Worm (Caenorhabditis elegans) whole organism, L3 larva: Measurements from ENCODE around the gene T05A8.8.

Experiments used
- R02D3.7 ChIP-seq: fragments of 150-350 bp; optimal IDR thresholded peaks from 2 replicates; lab custom pipeline; 2014; ENCODE audit warnings: missing biosample characterization, missing genetic modification characterization
- ZK546.5 ChIP-seq: sonication (generic microtip); optimal IDR thresholded peaks from 2 replicates; lab custom pipeline; 2017; ENCODE audit warnings: missing biosample characterization, missing genetic modification characterization
- aly-2 ChIP-seq: fragments of 150-350 bp; optimal IDR thresholded peaks from 2 replicates; lab custom pipeline; 2014; ENCODE audit warnings: missing biosample characterization, missing genetic modification characterization
- ama-1 ChIP-seq: fragments of 150-350 bp; optimal IDR thresholded peaks from 2 replicates; lab custom pipeline; 2018
- ceh-9 ChIP-seq: sonication (generic microtip); optimal IDR thresholded peaks from 2 replicates; lab custom pipeline; 2018; ENCODE audit warnings: missing biosample characterization, missing genetic modification characterization
- daf-12 ChIP-seq: fragments of 150-350 bp; optimal IDR thresholded peaks from 2 replicates; lab custom pipeline; 2014; ENCODE audit warnings: missing biosample characterization, missing genetic modification reagents, missing genetic modification characterization
- egl-27 ChIP-seq: sonication (generic microtip); optimal IDR thresholded peaks from 4 replicates; lab custom pipeline; 2017; ENCODE audit warnings: missing biosample characterization, missing genetic modification reagents, missing genetic modification characterization
- egl-5 ChIP-seq: fragments of 150-350 bp; optimal IDR thresholded peaks from 2 replicates; lab custom pipeline; 2017; ENCODE audit warnings: missing biosample characterization, missing genetic modification reagents, missing genetic modification characterization, inconsistent platforms
- elt-1 ChIP-seq: fragments of 150-350 bp; optimal IDR thresholded peaks from 2 replicates; lab custom pipeline; 2014; ENCODE audit warnings: missing biosample characterization, missing genetic modification characterization
- elt-2 ChIP-seq: sonication (generic microtip); optimal IDR thresholded peaks from 2 replicates; lab custom pipeline; 2016; ENCODE audit warnings: missing genetic modification reagents, mild to moderate bottlenecking, missing genetic modification characterization, missing compliant biosample characterization
- eor-1 ChIP-seq, 2 experiments: fragments of 150-350 bp; optimal IDR thresholded peaks; 2 replicates each; lab custom pipeline; 2014 to 2018; ENCODE audit warnings: missing biosample characterization in 2 of 2, missing genetic modification characterization in 2 of 2
- fkh-10 ChIP-seq: sonication (generic microtip); optimal IDR thresholded peaks from 2 replicates; lab custom pipeline; 2017; ENCODE audit warnings: missing biosample characterization, missing genetic modification reagents, missing genetic modification characterization
- fkh-2 ChIP-seq: fragments of 150-350 bp; optimal IDR thresholded peaks from 2 replicates; lab custom pipeline; 2014; ENCODE audit warnings: missing biosample characterization, missing genetic modification reagents, missing genetic modification characterization
- fos-1 ChIP-seq: fragments of 150-350 bp; optimal IDR thresholded peaks from 2 replicates; lab custom pipeline; 2014; ENCODE audit warnings: missing biosample characterization, missing genetic modification characterization
- hmg-11 ChIP-seq: sonication (generic microtip); optimal IDR thresholded peaks from 2 replicates; lab custom pipeline; 2016; ENCODE audit warnings: missing genetic modification characterization, missing compliant biosample characterization
- lin-15B ChIP-seq: fragments of 150-350 bp; optimal IDR thresholded peaks from 2 replicates; lab custom pipeline; 2014; ENCODE audit warnings: missing biosample characterization, missing genetic modification characterization
- lin-39 ChIP-seq: fragments of 150-350 bp; optimal IDR thresholded peaks from 2 replicates; lab custom pipeline; 2018; ENCODE audit warnings: missing biosample characterization, missing genetic modification reagents, missing genetic modification characterization
- lsy-12 ChIP-seq: sonication (generic microtip); optimal IDR thresholded peaks from 2 replicates; lab custom pipeline; 2016; ENCODE audit warnings: mild to moderate bottlenecking, missing genetic modification characterization, missing compliant biosample characterization
- mml-1 ChIP-seq: fragments of 150-350 bp; sonication (generic microtip); optimal IDR thresholded peaks from 3 replicates; lab custom pipeline; 2014; ENCODE audit warnings: missing biosample characterization, missing genetic modification characterization
- nfya-1 ChIP-seq: sonication (generic microtip); optimal IDR thresholded peaks from 2 replicates; lab custom pipeline; 2017; ENCODE audit warnings: missing genetic modification characterization, mild to moderate bottlenecking, missing compliant biosample characterization, antibody characterized with exemption, moderate library complexity; ENCODE audit not compliant: insufficient read depth
- nhr-11 ChIP-seq: fragments of 150-350 bp; optimal IDR thresholded peaks from 2 replicates; lab custom pipeline; 2014; ENCODE audit warnings: missing biosample characterization, missing genetic modification characterization
- nhr-12 ChIP-seq: fragments of 150-350 bp; optimal IDR thresholded peaks from 2 replicates; lab custom pipeline; 2014; ENCODE audit warnings: missing biosample characterization, missing genetic modification characterization
- nhr-25 ChIP-seq: sonication (generic microtip); optimal IDR thresholded peaks from 2 replicates; lab custom pipeline; 2017; ENCODE audit warnings: missing biosample characterization, missing genetic modification characterization
- nhr-28 ChIP-seq: fragments of 150-350 bp; optimal IDR thresholded peaks from 2 replicates; lab custom pipeline; 2014; ENCODE audit warnings: missing biosample characterization, missing genetic modification characterization
- nhr-43 ChIP-seq: sonication (generic microtip); optimal IDR thresholded peaks from 2 replicates; lab custom pipeline; 2016; ENCODE audit warnings: mild to moderate bottlenecking, missing genetic modification characterization, missing compliant biosample characterization; ENCODE audit not compliant: poor library complexity, severe bottlenecking
- nhr-67 ChIP-seq: fragments of 150-350 bp; optimal IDR thresholded peaks from 2 replicates; lab custom pipeline; 2014; ENCODE audit warnings: missing biosample characterization, missing genetic modification characterization
- nhr-76 ChIP-seq: fragments of 150-350 bp; sonication (generic microtip); optimal IDR thresholded peaks from 5 replicates; lab custom pipeline; 2014; ENCODE audit warnings: missing biosample characterization, missing genetic modification characterization
- nhr-77 ChIP-seq: fragments of 150-350 bp; optimal IDR thresholded peaks from 2 replicates; lab custom pipeline; 2014; ENCODE audit warnings: missing biosample characterization, missing genetic modification characterization
- pha-4 ChIP-seq: fragments of 150-350 bp; optimal IDR thresholded peaks from 2 replicates; lab custom pipeline; 2014; ENCODE audit warnings: missing biosample characterization, missing genetic modification reagents, missing genetic modification characterization
- sea-2 ChIP-seq: fragments of 150-350 bp; sonication (generic microtip); optimal IDR thresholded peaks from 4 replicates; lab custom pipeline; 2014; ENCODE audit warnings: missing biosample characterization, missing genetic modification reagents, missing genetic modification characterization
- skn-1 ChIP-seq: fragments of 150-350 bp; optimal IDR thresholded peaks from 2 replicates; lab custom pipeline; 2014; ENCODE audit warnings: missing biosample characterization, missing genetic modification characterization
- snpc-4 ChIP-seq: fragments of 150-350 bp; optimal IDR thresholded peaks from 2 replicates; lab custom pipeline; 2014; ENCODE audit warnings: missing biosample characterization, missing genetic modification characterization
- zag-1 ChIP-seq: fragments of 150-350 bp; optimal IDR thresholded peaks from 2 replicates; lab custom pipeline; 2014; ENCODE audit warnings: missing biosample characterization, missing genetic modification characterization
- ztf-11 ChIP-seq: fragments of 150-350 bp; optimal IDR thresholded peaks from 2 replicates; lab custom pipeline; 2014; ENCODE audit warnings: missing biosample characterization, missing genetic modification characterization
- ztf-4 ChIP-seq: fragments of 150-350 bp; optimal IDR thresholded peaks from 2 replicates; lab custom pipeline; 2014; ENCODE audit warnings: missing biosample characterization, missing genetic modification characterization

T05A8.8 gene

DNA sequence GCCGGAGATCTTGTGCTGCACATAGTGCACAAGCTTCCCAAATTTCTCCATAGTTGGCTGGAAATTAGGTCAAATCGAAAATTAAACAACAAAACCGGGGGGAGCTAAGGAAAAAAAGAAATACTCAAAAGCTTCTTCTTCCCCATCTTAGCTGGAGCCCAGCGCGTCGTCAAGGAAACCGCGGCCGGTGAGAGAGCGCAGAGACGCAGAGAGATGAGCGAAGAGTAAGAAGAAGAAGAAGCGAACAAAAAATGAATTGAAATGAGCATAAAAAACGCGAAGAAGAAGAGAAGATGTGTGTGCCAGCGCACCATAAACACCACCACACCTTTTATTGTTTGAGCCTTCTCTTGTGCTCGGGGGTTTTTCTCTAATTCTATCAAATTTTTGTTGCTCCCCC, 1.3 kb upstream of the T05A8.8 start, which contains the start of gene wdr-31:
TSS of gene wdr-31 (minus strand) at position 101 of the 400 bp plus-strand sequence.
- TF ChIP-seq egl-5 (no peak), ama-1 (lab: Kevin White, UChicago) (no peak), nhr-28 (tag; lab: Kevin White, UChicago) (no peak), nhr-67 (no peak), fos-1 (tag; lab: Kevin White, UChicago) (no peak), ceh-9 (tag; lab: Kevin White, UChicago) (no peak), sea-2 (GFP tag; lab: Kevin White, UChicago) (no peak)
- TF ChIP-seq, all 47 proteins: peak for 0

ce11 chrII:2735644-2736043, 834 bp upstream of the T05A8.8 start:
- no peak for TF ChIP-seq nhr-67
- TF ChIP-seq fos-1 (tag; lab: Kevin White, UChicago): no peak
- no peak for TF ChIP-seq snpc-4 (tag; lab: Kevin White, UChicago)
- TF ChIP-seq egl-27: no peak
- no peak for TF ChIP-seq ama-1 (lab: Kevin White, UChicago)
- no peak for TF ChIP-seq mml-1
- TF ChIP-seq nfya-1: no peak
- no peak for TF ChIP-seq daf-12 (tag; lab: Kevin White, UChicago)

DNA sequence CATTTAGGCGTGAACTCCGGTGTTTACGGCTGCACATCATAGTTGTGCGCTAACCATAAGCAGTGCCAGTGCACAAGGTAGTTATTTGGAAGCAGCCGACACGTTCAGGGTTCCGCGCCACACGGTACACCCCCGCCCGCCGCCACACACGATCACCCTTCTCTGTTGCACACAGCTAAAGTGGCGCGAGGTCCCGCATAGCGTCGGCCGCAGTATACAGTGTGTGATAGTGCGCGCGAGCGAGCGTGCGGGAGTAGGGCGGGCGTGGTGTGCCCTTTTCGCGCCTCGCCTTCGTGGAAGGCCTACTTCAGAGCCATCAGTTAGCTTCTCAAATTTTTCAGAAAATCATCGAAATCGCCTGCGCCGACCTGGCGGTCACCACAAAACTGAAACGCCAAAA, 460 bp downstream of the T05A8.8 start:
- TF ChIP-seq lin-39 (tag; lab: Kevin White, UChicago): no peak
- TF ChIP-seq ztf-4 (tag; lab: Kevin White, UChicago): no peak
- no peak for TF ChIP-seq fkh-10 (GFP tag; lab: Kevin White, UChicago)

DNA sequence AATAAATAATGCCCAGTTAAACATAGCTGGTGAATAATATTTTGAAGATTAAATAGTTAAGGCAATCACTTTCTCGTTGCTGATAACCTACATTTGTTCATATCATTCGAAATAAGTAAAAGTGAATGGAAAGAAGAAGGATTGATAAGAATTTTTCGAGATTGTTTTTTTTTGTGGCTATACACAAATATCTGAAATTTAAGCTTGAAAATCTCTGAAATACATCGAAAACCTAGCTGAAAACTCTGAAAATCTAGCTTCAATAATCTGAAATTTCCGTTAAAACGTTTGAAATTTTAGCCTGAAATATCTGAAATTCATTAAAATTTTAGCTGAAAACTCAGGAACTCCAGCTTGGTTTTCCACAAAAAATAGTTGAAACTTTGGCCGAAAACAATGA, 3.1 kb downstream of the T05A8.8 start, which contains the start of gene T05A8.6:
TSS of gene T05A8.6 (minus strand) at position 101 of the 400 bp plus-strand sequence.
- TF ChIP-seq skn-1 (no peak), nhr-25 (tag; lab: Kevin White, UChicago) (no peak), elt-1 (tag; lab: Kevin White, UChicago) (no peak), nhr-12 (tag; lab: Kevin White, UChicago) (no peak), zag-1 (no peak), nhr-28 (tag; lab: Kevin White, UChicago) (no peak), ztf-11 (tag; lab: Kevin White, UChicago) (no peak), nhr-67 (no peak), fos-1 (tag; lab: Kevin White, UChicago) (no peak), nhr-43 (tag; lab: Kevin White, UChicago) (no peak), ZK546.5 (no peak), nhr-77 (tag; lab: Kevin White, UChicago) (no peak), ztf-4 (tag; lab: Kevin White, UChicago) (no peak), nhr-76 (tag; lab: Kevin White, UChicago) (no peak), aly-2 (tag; lab: Kevin White, UChicago) (no peak), daf-12 (tag; lab: Kevin White, UChicago) (no peak)
- TF ChIP-seq, all 47 proteins: peak for 0

- TF ChIP-seq ZK546.5: no peak
- TF ChIP-seq egl-27: no peak
- no peak for TF ChIP-seq nhr-11 (tag; lab: Kevin White, UChicago)
- TF ChIP-seq R02D3.7 (tag; lab: Kevin White, UChicago): no peak
- no peak for TF ChIP-seq fkh-10 (GFP tag; lab: Kevin White, UChicago)
- no peak for TF ChIP-seq lsy-12 (tag; lab: Kevin White, UChicago)
- TF ChIP-seq pha-4 (tag; lab: Kevin White, UChicago): no peak
- TF ChIP-seq daf-12 (tag; lab: Kevin White, UChicago): no peak
- no peak for TF ChIP-seq skn-1
- TF ChIP-seq snpc-4 (tag; lab: Kevin White, UChicago): no peak
- no peak for TF ChIP-seq nhr-77 (tag; lab: Kevin White, UChicago)
Observed at ce11 chrII:2741405-2741804, 4.9 kb downstream of the T05A8.8 start.

ce11 chrII:2742251-2742650, 5.8 kb downstream of the T05A8.8 start, which contains the start of gene T05A8.7:
TSS of gene T05A8.7 (minus strand) at chrII:2742351.
- TF ChIP-seq lin-39 (tag; lab: Kevin White, UChicago) (no peak), nhr-67 (no peak), elt-2 (tag; lab: Kevin White, UChicago) (no peak), nhr-12 (tag; lab: Kevin White, UChicago) (no peak), egl-5 (no peak), pha-4 (tag; lab: Kevin White, UChicago) (no peak), skn-1 (no peak), mml-1 (no peak), nhr-28 (tag; lab: Kevin White, UChicago) (no peak), lin-15B (tag; lab: Kevin White, UChicago) (no peak), hmg-11 (tag; lab: Kevin White, UChicago) (no peak), nhr-25 (tag; lab: Kevin White, UChicago) (no peak), eor-1 (tag; optimal IDR thresholded peaks at IDR 0.05; lab: Kevin White, UChicago) (no peak), egl-27 (no peak), fkh-2 (tag; lab: Kevin White, UChicago) (no peak)
- TF ChIP-seq, all 47 proteins: peak for 0
